Worm (Caenorhabditis elegans) whole organism, late embryonic: Measurements from ENCODE around the gene F13E9.15.

Experiments used
- ceh-24 ChIP-seq: sonication (generic microtip); optimal IDR thresholded peaks from 2 replicates; lab custom pipeline; 2016; ENCODE audit warnings: mild to moderate bottlenecking, missing genetic modification characterization, missing compliant biosample characterization
- fkh-10 ChIP-seq: fragments of 150-350 bp; optimal IDR thresholded peaks from 2 replicates; lab custom pipeline; 2014; ENCODE audit warnings: missing biosample characterization, missing genetic modification reagents, missing genetic modification characterization
- hlh-15 ChIP-seq: sonication (generic microtip); optimal IDR thresholded peaks from 2 replicates; lab custom pipeline; 2016; ENCODE audit warnings: missing genetic modification characterization, missing compliant biosample characterization
- hlh-8 ChIP-seq: sonication (generic microtip); optimal IDR thresholded peaks from 2 replicates; lab custom pipeline; 2016; ENCODE audit warnings: missing genotype, missing genetic modification characterization, missing compliant biosample characterization
- pha-4 ChIP-seq: fragments of 150-350 bp; optimal IDR thresholded peaks from 2 replicates; lab custom pipeline; 2018; ENCODE audit warnings: missing biosample characterization, missing genetic modification reagents, missing genetic modification characterization
- pros-1 ChIP-seq: fragments of 150-350 bp; optimal IDR thresholded peaks from 2 replicates; lab custom pipeline; 2014; ENCODE audit warnings: missing biosample characterization, missing genetic modification reagents, missing genetic modification characterization
- sox-4 ChIP-seq: sonication (generic microtip); optimal IDR thresholded peaks from 2 replicates; lab custom pipeline; 2017; ENCODE audit warnings: mild to moderate bottlenecking, missing genetic modification characterization, inconsistent platforms, missing compliant biosample characterization
- tbx-2 ChIP-seq: sonication (generic microtip); optimal IDR thresholded peaks from 2 replicates; lab custom pipeline; 2016; ENCODE audit warnings: missing genetic modification characterization, missing compliant biosample characterization

ce11 chrIV:10854042-10854441, 35.6 kb downstream of the F13E9.15 start:
- TF ChIP-seq sox-4 (tag; lab: Kevin White, UChicago): no peak
- TF ChIP-seq pros-1: no peak
- TF ChIP-seq pha-4 (tag; lab: Kevin White, UChicago): no peak
- no peak for TF ChIP-seq ceh-24 (tag; lab: Kevin White, UChicago)
- no peak for TF ChIP-seq tbx-2
- TF ChIP-seq hlh-15: no peak
- TF ChIP-seq fkh-10 (GFP tag; lab: Kevin White, UChicago): no peak
- TF ChIP-seq hlh-8: no peak
